Fruit fly (Drosophila melanogaster): ENCODE data around the gene CG3108.
A peak's percentile ranks its signal among the peaks of the same experiment; 100 is the strongest.

CG3108 gene

dm6 chrX:5737676-5738220, 43.7 kb downstream of the CG3108 start, which contains the start of gene Snx27 (continued):
- TF ChIP-seq unpg (GFP tag; optimal IDR thresholded peaks at IDR 0.05): peak; percentile 11
- TF ChIP-seq TFAM (GFP tag; optimal IDR thresholded peaks at IDR 0.05): no peak
- no peak for TF ChIP-seq C15 (GFP tag; IDR thresholded peaks at IDR 0.05)
- TF ChIP-seq Oli (tag; optimal IDR thresholded peaks at IDR 0.05): no peak
- no peak for TF ChIP-seq cad (GFP tag; optimal IDR thresholded peaks at IDR 0.05)
- no peak for TF ChIP-seq Trl (optimal IDR thresholded peaks at IDR 0.05)
- TF ChIP-seq Trl (GFP tag; optimal IDR thresholded peaks at IDR 0.05): peak; percentile 70
- peak; percentile 18 for TF ChIP-seq CG16863 (GFP tag; optimal IDR thresholded peaks at IDR 0.05)
- TF ChIP-seq GATAe (GFP tag; conservative IDR thresholded peaks at IDR 0.05): no peak
- TF ChIP-seq CG4854 (GFP tag; optimal IDR thresholded peaks at IDR 0.05): no peak
- peak; percentile 7 for TF ChIP-seq CG10209 (GFP tag; optimal IDR thresholded peaks at IDR 0.05)
- 0 out of 2 replicates have a peak, but pooled peaks have one; percentile 17 for TF ChIP-seq CG32772 (GFP tag; IDR thresholded peaks at IDR 0.05)
- peak; percentile 54 for TF ChIP-seq Ptx1 (GFP tag; IDR thresholded peaks at IDR 0.05)
- peak; percentile 70 for TF ChIP-seq Dp (GFP tag; optimal IDR thresholded peaks at IDR 0.05)
- 0 out of 2 replicates have a peak, but pooled peaks have one; percentile 26 for TF ChIP-seq Taf1 (GFP tag; IDR thresholded peaks at IDR 0.05)
- peak; percentile 99 for TF ChIP-seq mld (GFP tag; IDR thresholded peaks at IDR 0.05; ENCODE audit: partially characterized antibody)
- no peak for TF ChIP-seq Dip2 (GFP tag; IDR thresholded peaks at IDR 0.05)
- peak; percentile 63 for TF ChIP-seq zfh2 (GFP tag; optimal IDR thresholded peaks at IDR 0.05)
- TF ChIP-seq NK7.1 (GFP tag; optimal IDR thresholded peaks at IDR 0.05): no peak
- peak; percentile 99 for TF ChIP-seq Opbp (GFP tag; IDR thresholded peaks at IDR 0.05; ENCODE audit: partially characterized antibody)
- TF ChIP-seq Hr39 (optimal IDR thresholded peaks at IDR 0.05): no peak
- peak; percentile 64 for TF ChIP-seq Antp (GFP tag; optimal IDR thresholded peaks at IDR 0.05)
- no peak for TF ChIP-seq CG2889 (GFP tag; IDR thresholded peaks at IDR 0.05)
- TF ChIP-seq CG9437 (GFP tag; optimal IDR thresholded peaks at IDR 0.05): no peak
- TF ChIP-seq bcd (GFP tag; optimal IDR thresholded peaks at IDR 0.05): peak; percentile 53
- peak; percentile 8 for TF ChIP-seq repo (GFP tag; optimal IDR thresholded peaks at IDR 0.05)
- TF ChIP-seq slou (GFP tag; optimal IDR thresholded peaks at IDR 0.05): peak; percentile 30
- peak; percentile 18 for TF ChIP-seq sd (tag; optimal IDR thresholded peaks at IDR 0.05)
- TF ChIP-seq CG1647 (GFP tag; optimal IDR thresholded peaks at IDR 0.05): peak; percentile 60
- peak; percentile 17; the same call in 1 of the 2 replicates for TF ChIP-seq H2.0 (GFP tag; IDR thresholded peaks at IDR 0.05)
- TF ChIP-seq sim (GFP tag; IDR thresholded peaks at IDR 0.05): no peak
- TF ChIP-seq CG14965 (GFP tag; optimal IDR thresholded peaks at IDR 0.05; ENCODE audit: borderline replicate concordance): no peak
- TF ChIP-seq Dek (tag; optimal IDR thresholded peaks at IDR 0.05): peak; percentile 47
- TF ChIP-seq Stat92E (GFP tag; optimal IDR thresholded peaks at IDR 0.05): peak in 1 of 3 experiments; percentile 65
- TF ChIP-seq dmrt99B (tag; optimal IDR thresholded peaks at IDR 0.05): no peak
- no peak for TF ChIP-seq CG7745 (tag; optimal IDR thresholded peaks at IDR 0.05)
- peak; percentile 14 for TF ChIP-seq zen (tag; optimal IDR thresholded peaks at IDR 0.05)
- no peak for TF ChIP-seq Ada2b (GFP tag; IDR thresholded peaks at IDR 0.05)
- TF ChIP-seq bbx (GFP tag; IDR thresholded peaks at IDR 0.05; ENCODE audit: partially characterized antibody): peak; percentile 100
- TF ChIP-seq scrt (GFP tag; optimal IDR thresholded peaks at IDR 0.05): no peak
- TF ChIP-seq Neu2 (GFP tag; optimal IDR thresholded peaks at IDR 0.05; ENCODE audit: borderline replicate concordance): no peak
- TF ChIP-seq CG15269 (tag; optimal IDR thresholded peaks at IDR 0.05): no peak
- peak; percentile 71; the same call in 2 of the 3 replicates for TF ChIP-seq CG11560 (tag; IDR thresholded peaks at IDR 0.05)
- no peak for TF ChIP-seq Hmx (GFP tag; optimal IDR thresholded peaks at IDR 0.05)
- peak; percentile 37 for TF ChIP-seq sug (tag; optimal IDR thresholded peaks at IDR 0.05)
- TF ChIP-seq CG4707 (GFP tag; optimal IDR thresholded peaks at IDR 0.05): peak; percentile 32
- peak; percentile 32 to 68 for TF ChIP-seq dpn (GFP tag; optimal IDR thresholded peaks at IDR 0.05)
- TF ChIP-seq CG9727 (GFP tag; optimal IDR thresholded peaks at IDR 0.05): no peak
- TF ChIP-seq CG2678 (tag; optimal IDR thresholded peaks at IDR 0.05): peak; percentile 11
- TF ChIP-seq Jarid2 (GFP tag; optimal IDR thresholded peaks at IDR 0.05): peak; percentile 78

Measured in whole organism, embryonic.